Fruit fly (Drosophila melanogaster): ENCODE measurements around the gene CG14204.

Gene CG14204

DNA sequence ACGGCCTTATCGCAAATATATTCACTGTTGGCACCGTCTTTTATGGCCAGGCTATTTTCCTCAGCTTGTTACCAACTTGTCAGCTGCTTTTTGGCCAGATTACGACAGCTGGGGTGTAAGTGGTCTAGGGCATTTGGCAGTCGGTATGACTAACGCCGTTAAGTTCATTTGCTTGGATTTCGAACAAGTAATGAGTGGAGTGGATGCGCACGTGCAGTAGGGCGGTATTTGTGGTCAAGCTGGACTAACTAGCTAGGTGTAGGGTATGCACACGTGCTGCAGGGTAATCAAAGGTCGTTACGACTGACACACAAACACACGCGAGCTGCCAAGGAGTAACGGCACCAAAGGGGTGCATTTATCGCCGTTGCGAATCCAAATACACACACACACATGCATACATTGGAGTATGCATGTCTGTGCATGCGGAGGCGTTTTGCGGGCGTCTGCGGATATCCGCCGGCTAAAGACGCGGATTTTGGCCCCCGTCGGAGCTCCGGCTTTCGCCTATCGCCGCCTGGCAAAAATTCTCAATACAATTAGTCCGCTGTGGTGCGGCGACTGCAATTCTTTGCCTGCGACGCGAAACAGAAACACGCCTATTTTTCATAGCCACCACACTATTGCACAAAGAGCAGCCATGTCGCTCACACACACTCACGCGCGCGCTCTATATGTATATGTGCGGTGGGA lies 5.3 kb upstream of the CG14204 start (continued):
- TF ChIP-seq kni (GFP tag; optimal IDR thresholded peaks at IDR 0.05) (no peak), CG3726 (GFP tag; IDR thresholded peaks at IDR 0.05) (no peak), fd64A (GFP tag; optimal IDR thresholded peaks at IDR 0.05) (no peak), CG10274 (GFP tag; optimal IDR thresholded peaks at IDR 0.05) (peak; percentile 69), cg (GFP tag; optimal IDR thresholded peaks at IDR 0.05) (peak; percentile 76), phol (tag; optimal IDR thresholded peaks at IDR 0.05) (peak; percentile 54), CG7928 (GFP tag; optimal IDR thresholded peaks at IDR 0.05) (no peak), D19B (GFP tag; optimal IDR thresholded peaks at IDR 0.05) (peak; percentile 52), D19A (tag; optimal IDR thresholded peaks at IDR 0.05) (peak; percentile 54), ase (GFP tag; IDR thresholded peaks at IDR 0.05) (no peak), fd96Cb (tag; optimal IDR thresholded peaks at IDR 0.05) (no peak), CG11723 (GFP tag; optimal IDR thresholded peaks at IDR 0.05) (no peak), kah (GFP tag; optimal IDR thresholded peaks at IDR 0.05) (no peak), TFAM (GFP tag; optimal IDR thresholded peaks at IDR 0.05) (no peak), Med (GFP tag) (peak; percentile 42), so (GFP tag; IDR thresholded peaks at IDR 0.05) (0 out of 3 replicates have a peak, but pooled peaks have one; percentile 9), nerfin-1 (tag; optimal IDR thresholded peaks at IDR 0.05) (peak; percentile 30), CG9932 (GFP tag; IDR thresholded peaks at IDR 0.05) (no peak), prd (optimal IDR thresholded peaks at IDR 0.05) (no peak), prd (GFP tag; IDR thresholded peaks at IDR 0.05) (no peak), CG10979 (tag; optimal IDR thresholded peaks at IDR 0.05) (no peak), Max (GFP tag; optimal IDR thresholded peaks at IDR 0.05) (no peak), CG15601 (tag; optimal IDR thresholded peaks at IDR 0.05) (no peak), CG15479 (GFP tag; optimal IDR thresholded peaks at IDR 0.05) (peak; percentile 39)

DNA sequence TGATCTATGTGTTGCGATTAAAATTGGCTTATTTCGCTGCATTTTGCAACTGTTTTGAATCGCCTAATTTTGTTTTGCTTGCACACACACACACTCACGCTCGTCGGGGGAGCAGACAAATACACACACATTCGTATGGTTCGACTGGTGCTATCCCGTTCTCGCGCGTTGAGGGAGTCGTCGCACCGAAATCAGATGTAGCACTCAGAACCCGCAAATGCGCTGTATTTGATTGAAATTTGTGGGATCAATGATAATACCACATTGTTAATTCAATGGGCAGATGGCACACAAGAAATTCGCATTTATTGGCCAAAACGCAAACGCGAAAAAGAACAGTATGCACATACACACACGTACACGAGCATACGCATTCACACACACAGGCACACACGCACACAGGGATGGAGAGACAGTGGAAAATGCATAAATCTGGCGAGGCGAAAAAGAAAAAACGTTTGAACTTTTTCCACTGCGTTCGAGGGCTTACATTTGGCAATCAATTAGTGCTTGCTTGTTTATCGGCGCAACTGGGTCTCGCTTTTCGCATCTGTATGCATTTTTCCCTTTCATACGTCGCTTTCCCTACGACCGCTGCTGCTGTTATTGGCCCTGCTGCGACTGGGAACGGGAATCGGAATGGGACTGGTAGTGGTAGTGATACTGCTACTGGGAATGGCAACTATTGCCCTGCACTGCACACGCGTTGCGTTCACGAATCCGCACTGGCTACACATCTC lies 4.3 kb upstream of the CG14204 start:
- TF ChIP-seq CG6272 (GFP tag; IDR thresholded peaks at IDR 0.05) (no peak), cas (GFP tag; IDR thresholded peaks at IDR 0.05) (no peak), CG7745 (tag; optimal IDR thresholded peaks at IDR 0.05) (no peak), CG12299 (tag; optimal IDR thresholded peaks at IDR 0.05) (no peak), Eip74EF (GFP tag; optimal IDR thresholded peaks at IDR 0.05) (peak in 1 of 2 experiments; percentile 2), CG14710 (tag; optimal IDR thresholded peaks at IDR 0.05) (no peak), Usf (GFP tag; optimal IDR thresholded peaks at IDR 0.05) (no peak), knrl (GFP tag; IDR thresholded peaks at IDR 0.05; ENCODE audit: partially characterized antibody) (no peak), CG2129 (GFP tag; IDR thresholded peaks at IDR 0.05; ENCODE audit: partially characterized antibody) (no peak), cg (GFP tag; optimal IDR thresholded peaks at IDR 0.05) (peak; percentile 95), Med (GFP tag) (peak; percentile 47), Stat92E (GFP tag; optimal IDR thresholded peaks at IDR 0.05) (peak in 1 of 3 experiments; percentile 80), lola (GFP tag; optimal IDR thresholded peaks at IDR 0.05) (peak in 1 of 3 experiments; percentile 92), sens (GFP tag) (peak; percentile 68), rib (GFP tag; IDR thresholded peaks at IDR 0.05) (no peak), CG7357 (GFP tag; IDR thresholded peaks at IDR 0.05) (peak; percentile 70), Opbp (GFP tag; IDR thresholded peaks at IDR 0.05; ENCODE audit: partially characterized antibody) (no peak), Bdp1 (GFP tag; optimal IDR thresholded peaks at IDR 0.05) (no peak), CG3995 (GFP tag; optimal IDR thresholded peaks at IDR 0.05) (peak; percentile 92), toy (GFP tag; IDR thresholded peaks at IDR 0.05) (no peak), CG32767 (GFP tag; IDR thresholded peaks at IDR 0.05) (0 out of 2 replicates have a peak, but pooled peaks have one; percentile 21), CG7928 (GFP tag; optimal IDR thresholded peaks at IDR 0.05) (peak; percentile 75), seq (GFP tag; IDR thresholded peaks at IDR 0.05) (0 out of 2 replicates have a peak, but pooled peaks have one; percentile 8), pho (GFP tag; optimal IDR thresholded peaks at IDR 0.05) (no peak), Myb (GFP tag; optimal IDR thresholded peaks at IDR 0.05) (no peak), prd (optimal IDR thresholded peaks at IDR 0.05) (no peak), prd (GFP tag; IDR thresholded peaks at IDR 0.05) (0 out of 3 replicates have a peak, but pooled peaks have one; percentile 12), salm (tag; optimal IDR thresholded peaks at IDR 0.05) (no peak)
